Fruit fly (Drosophila melanogaster) whole organism, embryonic: ENCODE measurements around the gene CG6295.

Experiments
- Adf1 ChIP-seq: fragments of 200-800 bp; sonication (Bioruptor generic); IDR thresholded peaks from 2 replicates; pipeline ENCODE4 v1.3.6; 2022; ENCODE audit warnings: missing biosample characterization, missing genetic modification characterization
- Atf-2 ChIP-seq: fragments of 200-800 bp; sonication (Bioruptor generic); optimal IDR thresholded peaks from 2 replicates; lab custom pipeline; 2016; ENCODE audit warnings: missing biosample characterization, missing genetic modification characterization
- CG10267 ChIP-seq: fragments of 200-800 bp; sonication (Bioruptor generic); optimal IDR thresholded peaks from 2 replicates; lab custom pipeline; 2018; ENCODE audit warnings: missing biosample characterization, mild to moderate bottlenecking, missing genetic modification characterization, moderate library complexity
- CG10274 ChIP-seq: fragments of 200-800 bp; sonication (Bioruptor generic); optimal IDR thresholded peaks from 3 replicates; lab custom pipeline; 2017; ENCODE audit warnings: missing biosample characterization, mild to moderate bottlenecking, missing genetic modification characterization
- CG10366 ChIP-seq: fragments of 200-800 bp; sonication (Bioruptor generic); IDR thresholded peaks from 2 replicates; pipeline ENCODE4 v1.3.6; 2022; ENCODE audit warnings: missing biosample characterization, missing genetic modification characterization
- CG11695 ChIP-seq: fragments of 200-800 bp; sonication (Bioruptor generic); IDR thresholded peaks from 3 replicates; pipeline ENCODE4 v1.3.6; 2022; ENCODE audit warnings: missing biosample characterization, missing genetic modification characterization
- CG13123 ChIP-seq: fragments of 200-800 bp; sonication (Bioruptor generic); optimal IDR thresholded peaks from 2 replicates; lab custom pipeline; 2016; ENCODE audit warnings: missing biosample characterization, missing genetic modification characterization
- CG13775 ChIP-seq: fragments of 200-800 bp; sonication (Bioruptor generic); optimal IDR thresholded peaks from 3 replicates; lab custom pipeline; 2017; ENCODE audit warnings: missing biosample characterization, mild to moderate bottlenecking, missing genetic modification characterization
- CG16863 ChIP-seq: fragments of 200-800 bp; sonication (Bioruptor generic); optimal IDR thresholded peaks from 3 replicates; lab custom pipeline; 2016; ENCODE audit warnings: missing biosample characterization, missing genetic modification characterization
- CG18011 ChIP-seq: fragments of 200-800 bp; sonication (Bioruptor generic); optimal IDR thresholded peaks from 2 replicates; lab custom pipeline; 2017; ENCODE audit warnings: missing biosample characterization, missing genetic modification characterization, mild to moderate bottlenecking, moderate library complexity, missing genotype
- CG18599 ChIP-seq: fragments of 200-800 bp; sonication (Bioruptor generic); optimal IDR thresholded peaks from 3 replicates; lab custom pipeline; 2017; ENCODE audit warnings: missing biosample characterization, missing genetic modification characterization, mild to moderate bottlenecking, moderate library complexity, missing genetic modification reagents
- CG30431 ChIP-seq: fragments of 200-800 bp; sonication (Bioruptor generic); optimal IDR thresholded peaks from 2 replicates; lab custom pipeline; 2017; ENCODE audit warnings: missing biosample characterization, missing genetic modification characterization
- CG3065 ChIP-seq: fragments of 200-800 bp; sonication (Bioruptor generic); optimal IDR thresholded peaks from 2 replicates; lab custom pipeline; 2016; ENCODE audit warnings: missing biosample characterization, missing genetic modification characterization
- CG6254 ChIP-seq: fragments of 200-800 bp; sonication (Bioruptor generic); optimal IDR thresholded peaks from 3 replicates; lab custom pipeline; 2017; ENCODE audit warnings: mild to moderate bottlenecking, missing biosample characterization, missing genetic modification reagents, missing genetic modification characterization
- CG6765 ChIP-seq: fragments of 200-800 bp; sonication (Bioruptor generic); optimal IDR thresholded peaks from 3 replicates; lab custom pipeline; 2017; ENCODE audit warnings: missing biosample characterization, mild to moderate bottlenecking, missing genetic modification characterization
- CG8765 ChIP-seq: fragments of 200-800 bp; sonication (Bioruptor generic); IDR thresholded peaks from 2 replicates; pipeline ENCODE4 v1.3.6; 2022; ENCODE audit warnings: missing biosample characterization, missing genetic modification characterization
- Drgx ChIP-seq: fragments of 200-800 bp; sonication (Bioruptor generic); IDR thresholded peaks from 2 replicates; pipeline ENCODE4 v1.3.6; 2022; ENCODE audit warnings: missing biosample characterization, missing genetic modification characterization
- Med ChIP-seq: fragments of 200-800 bp; sonication (Bioruptor generic); peaks from one replicate; lab custom pipeline; 2016; ENCODE audit warnings: missing biosample characterization, missing genetic modification characterization, mild to moderate bottlenecking, inconsistent platforms, moderate library complexity
- Meics ChIP-seq: fragments of 200-800 bp; sonication (Bioruptor generic); optimal IDR thresholded peaks from 2 replicates; lab custom pipeline; 2017; ENCODE audit warnings: missing biosample characterization, mild to moderate bottlenecking, missing genetic modification characterization
- NC2α ChIP-seq: fragments of 200-800 bp; sonication (Bioruptor generic); optimal IDR thresholded peaks from 2 replicates; lab custom pipeline; 2016; ENCODE audit warnings: missing biosample characterization, missing genetic modification characterization
- Neu2 ChIP-seq: fragments of 200-800 bp; sonication (Bioruptor generic); optimal IDR thresholded peaks from 3 replicates; lab custom pipeline; 2016; ENCODE audit warnings: missing biosample characterization, missing genetic modification characterization, borderline replicate concordance
- Oaz ChIP-seq: fragments of 200-800 bp; sonication (Bioruptor generic); IDR thresholded peaks from 2 replicates; pipeline ENCODE4 v1.3.6; 2022; ENCODE audit warnings: missing biosample characterization, missing genetic modification characterization
- Pdp1 ChIP-seq, 2 experiments: fragments of 200-800 bp; sonication (Bioruptor generic); optimal IDR thresholded peaks; 3 replicates each; lab custom pipeline; 2016; ENCODE audit warnings: missing biosample characterization in 2 of 2, missing genetic modification characterization in 2 of 2, mild to moderate bottlenecking in 1 of 2, moderate library complexity in 1 of 2
- Rfx ChIP-seq: fragments of 200-800 bp; sonication (Bioruptor generic); IDR thresholded peaks from 2 replicates; pipeline ENCODE4 v1.3.6; 2022; ENCODE audit warnings: missing biosample characterization, missing genetic modification characterization
- Sox102F ChIP-seq: fragments of 200-800 bp; sonication (Bioruptor generic); optimal IDR thresholded peaks from 2 replicates; lab custom pipeline; 2018; ENCODE audit warnings: missing biosample characterization, mild to moderate bottlenecking, missing genetic modification characterization, moderate library complexity
- Sry-δ ChIP-seq: fragments of 200-800 bp; sonication (Bioruptor generic); optimal IDR thresholded peaks from 2 replicates; lab custom pipeline; 2016; ENCODE audit warnings: missing biosample characterization, missing genetic modification characterization
- Stat92E ChIP-seq, 3 experiments: fragments of >200 bp in 2 of 3; fragments of 200-800 bp in 1 of 3; sonication (Bioruptor generic) in 1 of 3; optimal IDR thresholded peaks; 2 replicates each; lab custom pipeline; 2017 to 2019; ENCODE audit warnings: missing biosample characterization in 3 of 3, missing genetic modification characterization in 3 of 3, mild to moderate bottlenecking in 1 of 3, moderate library complexity in 1 of 3
- ac ChIP-seq: fragments of 200-800 bp; sonication (Bioruptor generic); optimal IDR thresholded peaks from 3 replicates; lab custom pipeline; 2017; ENCODE audit warnings: missing biosample characterization, mild to moderate bottlenecking, missing genetic modification characterization
- ap ChIP-seq: fragments of 200-800 bp; sonication (Bioruptor generic); IDR thresholded peaks from 2 replicates; pipeline ENCODE4 v1.3.6; 2022; ENCODE audit warnings: missing biosample characterization, missing genetic modification characterization
- bab2 ChIP-seq: fragments of 200-800 bp; sonication (Bioruptor generic); optimal IDR thresholded peaks from 2 replicates; lab custom pipeline; 2016; ENCODE audit warnings: missing biosample characterization, missing genetic modification characterization
- cas ChIP-seq: fragments of 200-800 bp; sonication (Bioruptor generic); IDR thresholded peaks from 2 replicates; pipeline ENCODE4 v1.3.6; 2022; ENCODE audit warnings: missing biosample characterization, missing genetic modification characterization
- cg ChIP-seq: fragments of 200-800 bp; sonication (Bioruptor generic); optimal IDR thresholded peaks from 3 replicates; lab custom pipeline; 2019; ENCODE audit warnings: missing biosample characterization, mild to moderate bottlenecking, missing genetic modification characterization, moderate library complexity
- crc ChIP-seq: fragments of 200-800 bp; sonication (Bioruptor generic); optimal IDR thresholded peaks from 2 replicates; lab custom pipeline; 2016; ENCODE audit warnings: missing biosample characterization, missing genetic modification characterization
- croc ChIP-seq: fragments of 200-800 bp; sonication (Bioruptor generic); conservative IDR thresholded peaks from 3 replicates; pipeline ENCODE4 v1.3.6; 2022; ENCODE audit warnings: missing biosample characterization, missing genetic modification characterization
- dm ChIP-seq: fragments of 200-800 bp; sonication (Bioruptor generic); optimal IDR thresholded peaks from 3 replicates; lab custom pipeline; 2016; ENCODE audit warnings: missing biosample characterization, missing genetic modification characterization
- dysf ChIP-seq: fragments of 200-800 bp; sonication (Bioruptor generic); IDR thresholded peaks from 3 replicates; pipeline ENCODE4 v1.3.6; 2022; ENCODE audit warnings: missing biosample characterization, missing genetic modification characterization
- gce ChIP-seq: fragments of 200-800 bp; sonication (Bioruptor generic); IDR thresholded peaks from 3 replicates; pipeline ENCODE4 v1.3.6; 2022; ENCODE audit warnings: missing biosample characterization, missing genetic modification characterization
- lab ChIP-seq: fragments of 200-800 bp; sonication (Bioruptor generic); optimal IDR thresholded peaks from 3 replicates; lab custom pipeline; 2017; ENCODE audit warnings: missing biosample characterization, missing genetic modification characterization, mild to moderate bottlenecking, moderate library complexity, missing genetic modification reagents
- lilli ChIP-seq: fragments of 200-800 bp; sonication (Bioruptor generic); optimal IDR thresholded peaks from 3 replicates; lab custom pipeline; 2016; ENCODE audit warnings: missing biosample characterization, missing genetic modification characterization
- nau ChIP-seq: fragments of 200-800 bp; sonication (Bioruptor generic); optimal IDR thresholded peaks from 3 replicates; lab custom pipeline; 2017; ENCODE audit warnings: missing biosample characterization, mild to moderate bottlenecking, missing genetic modification characterization, missing genetic modification reagents
- oc ChIP-seq: fragments of 200-800 bp; sonication (Bioruptor generic); optimal IDR thresholded peaks from 2 replicates; lab custom pipeline; 2018; ENCODE audit warnings: missing biosample characterization, mild to moderate bottlenecking, missing genetic modification characterization, moderate library complexity
- pzg ChIP-seq: fragments of 200-800 bp; sonication (Bioruptor generic); optimal IDR thresholded peaks from 3 replicates; lab custom pipeline; 2018; ENCODE audit warnings: missing biosample characterization, mild to moderate bottlenecking, missing genetic modification characterization, moderate library complexity
- row ChIP-seq: fragments of 200-800 bp; sonication (Bioruptor generic); IDR thresholded peaks from 3 replicates; pipeline ENCODE4 v1.3.6; 2022; ENCODE audit warnings: missing biosample characterization, missing genetic modification characterization
- salm ChIP-seq: fragments of 200-800 bp; sonication (Bioruptor generic); optimal IDR thresholded peaks from 2 replicates; lab custom pipeline; 2018; ENCODE audit warnings: missing biosample characterization, mild to moderate bottlenecking, missing genetic modification characterization
- schlank ChIP-seq: fragments of 200-800 bp; sonication (Bioruptor generic); optimal IDR thresholded peaks from 2 replicates; lab custom pipeline; 2018; ENCODE audit warnings: missing biosample characterization, mild to moderate bottlenecking, missing genetic modification characterization
- sima ChIP-seq: fragments of 200-800 bp; sonication (Bioruptor generic); optimal IDR thresholded peaks from 2 replicates; lab custom pipeline; 2016; ENCODE audit warnings: missing biosample characterization, missing genetic modification characterization
- tna ChIP-seq: fragments of 200-800 bp; sonication (Bioruptor generic); IDR thresholded peaks from 2 replicates; pipeline ENCODE4 v1.3.6; 2022; ENCODE audit warnings: missing biosample characterization, missing genetic modification characterization; ENCODE audit not compliant: partially characterized antibody
- usp ChIP-seq: fragments of >200 bp; optimal IDR thresholded peaks from 2 replicates; lab custom pipeline; 2017; ENCODE audit warnings: missing biosample characterization, missing genetic modification characterization
- wek ChIP-seq: fragments of 200-800 bp; sonication (Bioruptor generic); optimal IDR thresholded peaks from 3 replicates; lab custom pipeline; 2018; ENCODE audit warnings: missing biosample characterization, mild to moderate bottlenecking, missing genetic modification characterization, moderate library complexity

Gene CG6295

DNA sequence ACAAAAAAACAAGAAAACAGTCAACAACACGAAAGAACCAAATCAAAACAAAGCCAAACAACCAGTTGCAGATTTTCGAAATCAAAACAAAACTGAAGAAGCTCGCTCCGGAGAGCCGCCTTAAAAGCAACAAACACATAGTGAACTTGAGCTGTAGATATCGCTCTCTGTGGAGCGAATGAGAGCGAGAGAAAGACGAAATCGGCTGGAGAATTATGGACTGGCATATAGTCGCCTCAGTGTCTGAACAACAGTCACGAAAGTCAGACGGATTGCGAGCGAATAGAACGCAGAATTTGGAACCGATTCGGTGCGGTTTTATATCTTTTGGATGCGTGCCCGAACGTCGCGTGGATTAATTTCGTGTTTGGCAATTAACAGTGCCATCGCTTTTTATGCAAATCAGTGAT is 26.6 kb downstream of the CG6295 start (continued):
- TF ChIP-seq dysf (GFP tag; lab: Robert Waterston, UW) (no peak), crc (no peak), oc (tag; lab: Kevin White, UChicago) (peak; percentile 84), Atf-2 (no peak), cg (no peak), CG10366 (no peak), gce (no peak), salm (tag; lab: Kevin White, UChicago) (no peak), schlank (tag; lab: Kevin White, UChicago) (no peak), Oaz (GFP tag; lab: Robert Waterston, UW) (no peak), tna (GFP tag; lab: Robert Waterston, UW) (peak; percentile 68), cas (no peak), Sox102F (GFP tag; lab: Kevin White, UChicago) (no peak), nau (no peak), CG8765 (GFP tag; lab: Robert Waterston, UW) (no peak), CG10274 (GFP tag; lab: Kevin White, UChicago) (no peak), CG18011 (no peak), NC2α (GFP tag; lab: Kevin White, UChicago) (no peak), ap (GFP tag; lab: Robert Waterston, UW) (no peak)
- TF ChIP-seq, all 482 proteins: peak for 74

dm6 chr3R:26978241-26978640 is 28.6 kb downstream of the CG6295 start, which contains the start of the genes CG14253 and CG46313:
Gene CG14253, plus strand, starts transcription at chr3R:26978541.
Gene CG46313, plus strand, starts transcription at chr3R:26978541.
- TF ChIP-seq Adf1 (GFP tag; lab: Robert Waterston, UW) (peak; percentile 11; the same call in 1 of the 2 replicates), Sry-δ (GFP tag; lab: Kevin White, UChicago) (no peak), lab (GFP tag; lab: Kevin White, UChicago) (peak; percentile 29), Med (GFP tag; lab: Kevin White, UChicago) (peak; percentile 30), Meics (GFP tag; lab: Kevin White, UChicago) (peak; percentile 5), CG13123 (no peak), CG18599 (GFP tag; lab: Kevin White, UChicago) (peak; percentile 3), Drgx (no peak), dysf (GFP tag; lab: Robert Waterston, UW) (0 out of 3 replicates have a peak, but pooled peaks have one; percentile 5), wek (GFP tag; lab: Kevin White, UChicago) (peak; percentile 36), row (GFP tag; lab: Robert Waterston, UW) (peak; percentile 26; the same call in 1 of the 3 replicates), Pdp1 (GFP tag; optimal IDR thresholded peaks at IDR 0.05; lab: Kevin White, UChicago) (peak in 1 of 2 experiments; percentile 53), crc (peak; percentile 6)

DNA sequence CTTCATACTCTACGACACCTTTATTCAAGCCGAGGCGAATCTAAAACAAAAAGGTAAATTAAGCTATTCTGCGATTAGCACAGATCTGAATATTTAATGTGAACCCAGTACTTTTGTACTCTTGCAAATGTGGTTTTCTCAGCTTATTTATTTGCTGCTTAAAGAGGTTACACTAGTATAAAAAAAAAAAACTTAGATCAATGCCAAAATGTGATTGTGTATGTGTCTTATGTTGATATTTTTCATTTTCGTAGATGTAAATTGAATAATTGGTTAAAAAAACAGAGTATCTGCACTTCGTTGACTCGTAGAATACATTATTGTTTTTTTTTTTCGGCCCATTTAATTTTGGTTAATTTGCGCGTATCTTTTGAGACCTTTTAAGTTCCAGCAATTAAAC is 37.1 kb downstream of the CG6295 start:
- TF ChIP-seq croc (GFP tag; lab: Robert Waterston, UW) (no peak), CG13775 (GFP tag; lab: Kevin White, UChicago) (no peak), Stat92E (GFP tag; optimal IDR thresholded peaks at IDR 0.05; lab: Kevin White, UChicago) (no peak), CG16863 (no peak), usp (GFP tag; lab: Kevin White, UChicago) (no peak), CG30431 (no peak), CG11695 (GFP tag; lab: Robert Waterston, UW) (0 out of 3 replicates have a peak, but pooled peaks have one; percentile 38), Adf1 (GFP tag; lab: Robert Waterston, UW) (no peak), lilli (GFP tag; lab: Kevin White, UChicago) (no peak), CG18011 (no peak), Rfx (GFP tag; lab: Robert Waterston, UW) (no peak), oc (tag; lab: Kevin White, UChicago) (no peak), CG10267 (tag; lab: Kevin White, UChicago) (no peak), CG6765 (no peak), CG6254 (GFP tag; lab: Kevin White, UChicago) (no peak), sima (GFP tag; lab: Kevin White, UChicago) (no peak), ac (GFP tag; lab: Kevin White, UChicago) (no peak), Neu2 (no peak), bab2 (GFP tag; lab: Kevin White, UChicago) (no peak), CG3065 (no peak), pzg (GFP tag; lab: Kevin White, UChicago) (no peak), dm (GFP tag; lab: Kevin White, UChicago) (no peak)
